Fruit fly (Drosophila melanogaster) whole organism, embryonic: ENCODE data around the gene sr.

Source experiments
- ATbp ChIP-seq: fragments of 200-800 bp; sonication (Bioruptor generic); optimal IDR thresholded peaks from 2 replicates; lab custom pipeline; 2017; ENCODE audit warnings: missing biosample characterization, mild to moderate bottlenecking, missing genetic modification characterization, missing genetic modification reagents
- Bdp1 ChIP-seq: fragments of 200-800 bp; sonication (Bioruptor generic); optimal IDR thresholded peaks from 3 replicates; lab custom pipeline; 2016; ENCODE audit warnings: missing biosample characterization, missing genetic modification characterization
- Bgb ChIP-seq: fragments of 200-800 bp; sonication (Bioruptor generic); IDR thresholded peaks from 2 replicates; pipeline ENCODE4 v1.3.6; 2022; ENCODE audit warnings: missing biosample characterization, missing genetic modification characterization; ENCODE audit not compliant: partially characterized antibody
- CG10366 ChIP-seq: fragments of 200-800 bp; sonication (Bioruptor generic); IDR thresholded peaks from 2 replicates; pipeline ENCODE4 v1.3.6; 2022; ENCODE audit warnings: missing biosample characterization, missing genetic modification characterization
- CG10565 ChIP-seq: fragments of 200-800 bp; sonication (Bioruptor generic); optimal IDR thresholded peaks from 3 replicates; lab custom pipeline; 2016; ENCODE audit warnings: missing biosample characterization, mild to moderate bottlenecking, missing genetic modification characterization
- CG12155 ChIP-seq: fragments of 200-800 bp; sonication (Bioruptor generic); optimal IDR thresholded peaks from 3 replicates; lab custom pipeline; 2016; ENCODE audit warnings: missing biosample characterization, missing genetic modification characterization
- CG12219 ChIP-seq: fragments of 200-800 bp; sonication (Bioruptor generic); optimal IDR thresholded peaks from 3 replicates; lab custom pipeline; 2018; ENCODE audit warnings: missing biosample characterization, mild to moderate bottlenecking, missing genetic modification characterization
- CG12299 ChIP-seq: fragments of 200-800 bp; sonication (Bioruptor generic); optimal IDR thresholded peaks from 2 replicates; lab custom pipeline; 2018; ENCODE audit warnings: missing biosample characterization, mild to moderate bottlenecking, missing genetic modification characterization
- CG13624 ChIP-seq: fragments of 200-800 bp; sonication (Bioruptor generic); optimal IDR thresholded peaks from 2 replicates; lab custom pipeline; 2016; ENCODE audit warnings: missing biosample characterization, missing genetic modification characterization
- CG13775 ChIP-seq: fragments of 200-800 bp; sonication (Bioruptor generic); optimal IDR thresholded peaks from 3 replicates; lab custom pipeline; 2017; ENCODE audit warnings: missing biosample characterization, mild to moderate bottlenecking, missing genetic modification characterization
- CG16813 ChIP-seq: fragments of 200-800 bp; sonication (Bioruptor generic); IDR thresholded peaks from 3 replicates; pipeline ENCODE4 v1.3.6; 2022; ENCODE audit warnings: missing biosample characterization, missing genetic modification characterization; ENCODE audit not compliant: partially characterized antibody
- CG31388 ChIP-seq: fragments of 200-800 bp; sonication (Bioruptor generic); optimal IDR thresholded peaks from 2 replicates; lab custom pipeline; 2016; ENCODE audit warnings: missing biosample characterization, missing genetic modification characterization
- CG32772 ChIP-seq: fragments of 200-800 bp; sonication (Bioruptor generic); IDR thresholded peaks from 2 replicates; pipeline ENCODE4 v1.3.6; 2022; ENCODE audit warnings: missing biosample characterization, missing genetic modification characterization
- CG3281 ChIP-seq: fragments of 200-800 bp; sonication (Bioruptor generic); optimal IDR thresholded peaks from 3 replicates; lab custom pipeline; 2017; ENCODE audit warnings: missing biosample characterization, mild to moderate bottlenecking, missing genetic modification characterization
- CG34376 ChIP-seq: fragments of 200-800 bp; sonication (Bioruptor generic); optimal IDR thresholded peaks from 2 replicates; lab custom pipeline; 2018; ENCODE audit warnings: missing biosample characterization, mild to moderate bottlenecking, missing genetic modification characterization
- CG4360 ChIP-seq: fragments of 200-800 bp; sonication (Bioruptor generic); IDR thresholded peaks from 2 replicates; pipeline ENCODE4 v1.3.6; 2022; ENCODE audit warnings: missing biosample characterization, missing genetic modification characterization
- CG8290 ChIP-seq, 3 experiments: fragments of 200-800 bp; sonication (Bioruptor generic); optimal IDR thresholded peaks; 2 replicates each; lab custom pipeline; 2016 to 2019; ENCODE audit warnings: missing biosample characterization in 3 of 3, missing genetic modification characterization in 3 of 3, mild to moderate bottlenecking in 2 of 3, moderate library complexity in 1 of 3
- CHES-1-like ChIP-seq: fragments of 200-800 bp; sonication (Bioruptor generic); optimal IDR thresholded peaks from 2 replicates; lab custom pipeline; 2016; ENCODE audit warnings: missing biosample characterization, missing genetic modification characterization
- Drgx ChIP-seq: fragments of 200-800 bp; sonication (Bioruptor generic); IDR thresholded peaks from 2 replicates; pipeline ENCODE4 v1.3.6; 2022; ENCODE audit warnings: missing biosample characterization, missing genetic modification characterization
- Eip74EF ChIP-seq, 2 experiments: fragments of 200-800 bp in 1 of 2; fragments of >200 bp in 1 of 2; sonication (Bioruptor generic) in 1 of 2; optimal IDR thresholded peaks; 2 replicates each; lab custom pipeline; 2017 to 2019; ENCODE audit warnings: missing biosample characterization in 2 of 2, missing genetic modification characterization in 2 of 2, mild to moderate bottlenecking in 1 of 2, moderate library complexity in 1 of 2
- Fer2 ChIP-seq: fragments of 200-800 bp; sonication (Bioruptor generic); optimal IDR thresholded peaks from 2 replicates; lab custom pipeline; 2018; ENCODE audit warnings: missing biosample characterization, mild to moderate bottlenecking, missing genetic modification characterization, moderate library complexity
- GATAe ChIP-seq: fragments of 200-800 bp; sonication (Bioruptor generic); conservative IDR thresholded peaks from 2 replicates; pipeline ENCODE4 v1.3.6; 2022; ENCODE audit warnings: missing biosample characterization, missing genetic modification characterization
- HLH4C ChIP-seq: fragments of 200-800 bp; sonication (Bioruptor generic); IDR thresholded peaks from 3 replicates; pipeline ENCODE4 v1.3.6; 2022; ENCODE audit warnings: missing biosample characterization, missing genetic modification characterization; ENCODE audit not compliant: partially characterized antibody
- Hr78 ChIP-seq, 2 experiments: fragments of 200-800 bp in 1 of 2; fragments of >200 bp in 1 of 2; sonication (Bioruptor generic) in 1 of 2; optimal IDR thresholded peaks; 2 replicates each; lab custom pipeline; 2017 to 2019; ENCODE audit warnings: missing biosample characterization in 2 of 2, missing genetic modification characterization in 2 of 2, mild to moderate bottlenecking in 1 of 2, moderate library complexity in 1 of 2
- Lim3 ChIP-seq: fragments of 200-800 bp; sonication (Bioruptor generic); IDR thresholded peaks from 2 replicates; pipeline ENCODE4 v1.3.6; 2022; ENCODE audit warnings: missing biosample characterization, missing genetic modification characterization
- MTF-1 ChIP-seq: fragments of 200-800 bp; sonication (Bioruptor generic); optimal IDR thresholded peaks from 2 replicates; lab custom pipeline; 2018; ENCODE audit warnings: missing biosample characterization, mild to moderate bottlenecking, missing genetic modification characterization, borderline replicate concordance
- Med ChIP-seq: fragments of 200-800 bp; sonication (Bioruptor generic); peaks from one replicate; lab custom pipeline; 2016; ENCODE audit warnings: missing biosample characterization, missing genetic modification characterization, mild to moderate bottlenecking, inconsistent platforms, moderate library complexity
- Ptx1 ChIP-seq: fragments of 200-800 bp; sonication (Bioruptor generic); IDR thresholded peaks from 2 replicates; pipeline ENCODE4 v1.3.6; 2022; ENCODE audit warnings: missing biosample characterization, missing genetic modification characterization
- abd-A ChIP-seq: fragments of 200-800 bp; sonication (Bioruptor generic); optimal IDR thresholded peaks from 3 replicates; lab custom pipeline; 2019; ENCODE audit warnings: missing biosample characterization, mild to moderate bottlenecking, missing genetic modification characterization, moderate library complexity
- amos ChIP-seq: fragments of 200-800 bp; sonication (Bioruptor generic); IDR thresholded peaks from 2 replicates; pipeline ENCODE4 v1.3.6; 2022; ENCODE audit warnings: missing biosample characterization, missing genetic modification characterization; ENCODE audit not compliant: partially characterized antibody
- cad ChIP-seq: fragments of >200 bp; optimal IDR thresholded peaks from 2 replicates; lab custom pipeline; 2017; ENCODE audit warnings: missing biosample characterization, missing genetic modification characterization
- chinmo ChIP-seq: fragments of 200-800 bp; sonication (Bioruptor generic); IDR thresholded peaks from 4 replicates; pipeline ENCODE4 v1.3.6; 2022; ENCODE audit warnings: missing biosample characterization, missing genetic modification characterization; ENCODE audit not compliant: partially characterized antibody
- crc ChIP-seq: fragments of 200-800 bp; sonication (Bioruptor generic); optimal IDR thresholded peaks from 2 replicates; lab custom pipeline; 2016; ENCODE audit warnings: missing biosample characterization, missing genetic modification characterization
- dan ChIP-seq: fragments of 200-800 bp; sonication (Bioruptor generic); IDR thresholded peaks from 2 replicates; pipeline ENCODE4 v1.3.6; 2022; ENCODE audit warnings: missing biosample characterization, missing genetic modification characterization
- eve ChIP-seq, 2 experiments: fragments of >200 bp; optimal IDR thresholded peaks; 2 replicates each; lab custom pipeline; 2017; ENCODE audit warnings: missing biosample characterization in 2 of 2, missing genetic modification characterization in 2 of 2
- eyg ChIP-seq: fragments of 200-800 bp; sonication (Bioruptor generic); optimal IDR thresholded peaks from 3 replicates; lab custom pipeline; 2016; ENCODE audit warnings: missing biosample characterization, missing genetic modification characterization
- ftz-f1 ChIP-seq: fragments of 200-800 bp; sonication (Bioruptor generic); optimal IDR thresholded peaks from 2 replicates; lab custom pipeline; 2016; ENCODE audit warnings: missing biosample characterization, missing genetic modification characterization
- ken ChIP-seq: fragments of 200-800 bp; sonication (Bioruptor generic); IDR thresholded peaks from 3 replicates; pipeline ENCODE4 v1.3.6; 2022; ENCODE audit warnings: missing biosample characterization, missing genetic modification characterization
- pros ChIP-seq: fragments of 200-800 bp; sonication (Bioruptor generic); optimal IDR thresholded peaks from 3 replicates; lab custom pipeline; 2019; ENCODE audit warnings: missing biosample characterization, mild to moderate bottlenecking, missing genetic modification characterization, moderate library complexity
- sc ChIP-seq, 3 experiments: fragments of >200 bp in 2 of 3; fragments of 200-800 bp in 1 of 3; sonication (Bioruptor generic) in 1 of 3; optimal IDR thresholded peaks; 2 replicates in 2 of 3; 3 replicates in 1 of 3; lab custom pipeline; 2017; ENCODE audit warnings: mild to moderate bottlenecking in 1 of 3, missing biosample characterization in 1 of 3, missing genetic modification characterization in 1 of 3, missing genetic modification reagents in 1 of 3
- sr ChIP-seq: fragments of 200-800 bp; sonication (Bioruptor generic); IDR thresholded peaks from 3 replicates; pipeline ENCODE4 v1.3.6; 2022; ENCODE audit warnings: missing biosample characterization, missing genetic modification characterization
- vvl ChIP-seq: fragments of 200-800 bp; sonication (Bioruptor generic); IDR thresholded peaks from 2 replicates; pipeline ENCODE4 v1.3.6; 2022; ENCODE audit warnings: missing biosample characterization, missing genetic modification characterization
- zen2 ChIP-seq: fragments of 200-800 bp; sonication (Bioruptor generic); IDR thresholded peaks from 3 replicates; pipeline ENCODE4 v1.3.6; 2022; ENCODE audit warnings: missing biosample characterization, missing genetic modification characterization; ENCODE audit not compliant: partially characterized antibody

The sr gene

DNA sequence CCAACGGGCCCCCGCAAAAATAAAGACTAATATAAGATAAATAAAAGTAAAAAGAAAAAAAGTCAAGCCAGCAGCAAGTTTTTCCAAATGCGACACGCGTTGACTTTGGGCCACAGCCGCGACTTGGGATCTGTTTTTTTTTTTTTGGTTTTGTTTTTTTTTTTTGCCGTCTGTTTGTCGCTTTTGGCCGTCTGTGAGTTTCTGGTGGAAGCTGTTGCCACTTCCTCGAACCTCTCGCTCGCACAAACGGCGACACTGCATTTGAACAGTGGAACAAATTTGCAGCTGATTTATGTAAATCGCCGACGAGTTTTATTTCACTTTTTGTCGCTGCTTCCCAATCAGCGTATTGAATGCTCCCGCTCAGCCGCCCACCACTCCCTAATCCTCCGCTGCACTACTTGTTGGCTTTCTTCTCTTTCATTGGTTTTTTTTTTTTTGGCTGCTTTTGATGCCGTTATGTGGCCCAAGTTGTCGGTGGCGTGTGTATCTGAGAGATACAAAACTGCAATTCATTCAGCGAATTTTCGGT, 13.7 kb downstream of the sr start (continued):
- TF ChIP-seq Drgx (GFP tag; lab: Robert Waterston, UW) = peak; percentile 58

- TF ChIP-seq sr (GFP tag; lab: Robert Waterston, UW) (peak; percentile 87), dan (GFP tag; lab: Robert Waterston, UW) (no peak), vvl (GFP tag; lab: Robert Waterston, UW) (0 out of 2 replicates have a peak, but pooled peaks have one; percentile 33), Eip74EF (GFP tag; optimal IDR thresholded peaks at IDR 0.05; lab: Kevin White, UChicago) (peak in 1 of 2 experiments; percentile 31), CG13775 (GFP tag; lab: Kevin White, UChicago) (no peak), Hr78 (GFP tag; optimal IDR thresholded peaks at IDR 0.05; lab: Kevin White, UChicago) (peak in 1 of 2 experiments; percentile 17), Lim3 (no peak), CG12155 (GFP tag; lab: Kevin White, UChicago) (no peak), CG32772 (GFP tag; lab: Robert Waterston, UW) (0 out of 2 replicates have a peak, but pooled peaks have one; percentile 9), abd-A (tag; lab: Kevin White, UChicago) (peak; percentile 64), pros (GFP tag; lab: Kevin White, UChicago) (peak; percentile 31)
These were observed 15.5 kb downstream of the sr start for dm6 chr3R:18106136-18106535.

DNA sequence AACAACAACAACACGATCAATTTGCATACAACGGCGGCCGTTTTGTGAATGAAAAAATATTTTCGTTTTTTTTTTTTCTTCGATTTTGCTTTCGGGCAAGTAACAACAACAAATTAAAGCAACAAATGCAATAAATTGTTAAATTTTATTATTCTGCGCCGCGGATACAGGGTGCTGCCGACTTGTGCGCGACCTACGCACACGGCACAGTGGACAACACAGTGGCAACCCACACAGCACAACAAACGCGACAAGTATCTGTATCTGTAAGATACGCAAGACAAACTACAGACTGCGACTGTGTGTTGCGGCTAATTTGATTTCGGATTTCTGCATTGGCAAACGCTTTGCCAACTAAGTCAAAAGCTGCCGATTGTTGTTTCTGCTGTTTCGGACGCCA, 17.0 kb downstream of the sr start:
- TF ChIP-seq CG8290 (GFP tag; optimal IDR thresholded peaks at IDR 0.05; lab: Kevin White, UChicago) (no peak), CG8290 (tag; optimal IDR thresholded peaks at IDR 0.05; lab: Kevin White, UChicago) (no peak), sc (optimal IDR thresholded peaks at IDR 0.05; lab: Kevin White, UChicago) (no peak), sc (GFP tag; optimal IDR thresholded peaks at IDR 0.05; lab: Kevin White, UChicago) (no peak), ATbp (GFP tag; lab: Kevin White, UChicago) (no peak), crc (GFP tag; lab: Kevin White, UChicago) (no peak), CG13624 (GFP tag; lab: Kevin White, UChicago) (no peak), CG4360 (GFP tag; lab: Robert Waterston, UW) (peak; percentile 47; the same call in 1 of the 2 replicates), CG10366 (peak; percentile 54), HLH4C (no peak), CG12299 (no peak), eyg (GFP tag; lab: Kevin White, UChicago) (no peak), eve (GFP tag; optimal IDR thresholded peaks at IDR 0.05; lab: Kevin White, UChicago) (no peak), MTF-1 (GFP tag; lab: Kevin White, UChicago) (no peak), Fer2 (tag; lab: Kevin White, UChicago) (no peak), ftz-f1 (GFP tag; lab: Kevin White, UChicago) (no peak), chinmo (GFP tag; lab: Robert Waterston, UW) (0 out of 4 replicates have a peak, but pooled peaks have one; percentile 46), sr (GFP tag; lab: Robert Waterston, UW) (peak; percentile 99)

- TF ChIP-seq CG31388 (GFP tag; lab: Kevin White, UChicago) (no peak), sc (optimal IDR thresholded peaks at IDR 0.05; lab: Kevin White, UChicago) (no peak), sc (GFP tag; optimal IDR thresholded peaks at IDR 0.05; lab: Kevin White, UChicago) (no peak), ken (GFP tag; lab: Robert Waterston, UW) (no peak), ftz-f1 (GFP tag; lab: Kevin White, UChicago) (no peak), CG10565 (no peak), CG3281 (GFP tag; lab: Kevin White, UChicago) (no peak), CG16813 (GFP tag; lab: Robert Waterston, UW) (peak; percentile 52; the same call in 1 of the 3 replicates), Bdp1 (GFP tag; lab: Kevin White, UChicago) (peak; percentile 95), amos (GFP tag; lab: Robert Waterston, UW) (peak; percentile 36; the same call in 1 of the 2 replicates), CG12219 (GFP tag; lab: Kevin White, UChicago) (no peak), zen2 (GFP tag; lab: Robert Waterston, UW) (no peak), Bgb (GFP tag; lab: Robert Waterston, UW) (0 out of 2 replicates have a peak, but pooled peaks have one; percentile 24), eve (GFP tag; optimal IDR thresholded peaks at IDR 0.05; lab: Kevin White, UChicago) (no peak), CHES-1-like (GFP tag; lab: Kevin White, UChicago) (no peak), cad (GFP tag; lab: Kevin White, UChicago) (no peak), Ptx1 (GFP tag; lab: Robert Waterston, UW) (no peak), GATAe (no peak), Med (GFP tag; lab: Kevin White, UChicago) (peak; percentile 41), CG34376 (GFP tag; lab: Kevin White, UChicago) (no peak)
These were observed 17.8 kb downstream of the sr start for dm6 chr3R:18108442-18108841.
